Worm (Caenorhabditis elegans) whole organism, early embryonic: Measurements from ENCODE around the gene cht-3.

ENCODE experiments used
- F13C5.2 ChIP-seq: sonication (generic microtip); optimal IDR thresholded peaks from 2 replicates; lab custom pipeline; 2017; ENCODE audit warnings: mild to moderate bottlenecking, missing genetic modification characterization, inconsistent platforms, missing compliant biosample characterization
- ama-1 ChIP-seq: fragments of 150-350 bp; optimal IDR thresholded peaks from 2 replicates; lab custom pipeline; 2014
- ceh-13 ChIP-seq: fragments of 200-800 bp; sonication (Bioruptor generic); optimal IDR thresholded peaks from 2 replicates; lab custom pipeline; 2018; ENCODE audit warnings: mild to moderate bottlenecking, missing genetic modification characterization, missing compliant biosample characterization
- ceh-36 ChIP-seq: sonication (generic microtip); optimal IDR thresholded peaks from 2 replicates; lab custom pipeline; 2016; ENCODE audit warnings: missing genetic modification characterization, inconsistent platforms, missing compliant biosample characterization
- tra-4 ChIP-seq: sonication (generic microtip); optimal IDR thresholded peaks from 2 replicates; lab custom pipeline; 2017; ENCODE audit warnings: missing genetic modification characterization, missing compliant biosample characterization

DNA sequence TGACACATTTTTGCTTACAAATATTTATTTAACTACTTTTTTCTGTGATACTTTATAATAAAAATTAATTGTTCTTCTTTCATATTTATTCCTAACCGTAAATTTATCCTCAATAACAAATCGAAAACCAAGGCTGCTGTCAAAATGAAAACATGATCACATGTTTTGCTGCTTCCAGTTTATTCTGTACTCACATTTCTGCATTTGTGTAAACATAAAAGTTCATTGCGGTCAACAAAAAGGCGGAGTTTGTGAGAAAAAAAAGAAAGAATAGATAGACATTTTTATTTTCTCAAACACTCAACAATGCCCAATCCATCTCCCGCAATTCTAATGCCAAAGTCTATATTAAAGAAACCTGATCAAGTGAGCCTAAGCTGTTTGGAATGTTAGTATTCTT is 32.4 kb downstream of the cht-3 start, which contains the start of gene C06G3.3:
- TF ChIP-seq tra-4: no peak
- no peak for TF ChIP-seq ceh-13 (GFP tag; lab: Kevin White, UChicago)
- no peak for TF ChIP-seq ama-1
- TF ChIP-seq F13C5.2 (tag; lab: Kevin White, UChicago): no peak
- TF ChIP-seq ceh-36 (tag; lab: Kevin White, UChicago): no peak
